Worm (Caenorhabditis elegans) whole organism, late embryonic: ENCODE measurements around the gene dos-3.

ENCODE experiments used
- ama-1 ChIP-seq: fragments of 150-350 bp; optimal IDR thresholded peaks from 2 replicates; lab custom pipeline; 2014
- ceh-45 ChIP-seq: fragments of 200-800 bp; sonication (Bioruptor generic); IDR thresholded peaks from 2 replicates; pipeline ENCODE4 v1.3.6; 2022; ENCODE audit warnings: missing genetic modification reagents, missing genetic modification characterization, missing compliant biosample characterization
- dmd-4 ChIP-seq: sonication (generic microtip); optimal IDR thresholded peaks from 2 replicates; lab custom pipeline; 2016; ENCODE audit warnings: borderline replicate concordance, missing genetic modification characterization, missing compliant biosample characterization
- dve-1 ChIP-seq: sonication (generic microtip); optimal IDR thresholded peaks from 2 replicates; lab custom pipeline; 2017; ENCODE audit warnings: antibody characterized with exemption, mild to moderate bottlenecking, missing genetic modification characterization, missing compliant biosample characterization
- fax-1 ChIP-seq: sonication (generic microtip); optimal IDR thresholded peaks from 2 replicates; lab custom pipeline; 2016; ENCODE audit warnings: missing genotype, missing genetic modification characterization, missing compliant biosample characterization
- fkh-10 ChIP-seq: fragments of 150-350 bp; optimal IDR thresholded peaks from 2 replicates; lab custom pipeline; 2014; ENCODE audit warnings: missing biosample characterization, missing genetic modification reagents, missing genetic modification characterization
- hlh-15 ChIP-seq: sonication (generic microtip); optimal IDR thresholded peaks from 2 replicates; lab custom pipeline; 2016; ENCODE audit warnings: missing genetic modification characterization, missing compliant biosample characterization
- nhr-11 ChIP-seq: fragments of 150-350 bp; optimal IDR thresholded peaks from 2 replicates; lab custom pipeline; 2014; ENCODE audit warnings: missing biosample characterization, missing genetic modification characterization
- pag-3 ChIP-seq: sonication (generic microtip); optimal IDR thresholded peaks from 2 replicates; lab custom pipeline; 2016; ENCODE audit warnings: missing compliant biosample characterization, missing genetic modification characterization, borderline replicate concordance
- unc-86 ChIP-seq: sonication (generic microtip); optimal IDR thresholded peaks from 2 replicates; lab custom pipeline; 2016; ENCODE audit warnings: missing genetic modification characterization, missing compliant biosample characterization

- no peak for TF ChIP-seq dmd-4 (tag; lab: Kevin White, UChicago)
- no peak for TF ChIP-seq fkh-10 (GFP tag; lab: Kevin White, UChicago)
- no peak for TF ChIP-seq unc-86 (tag; lab: Kevin White, UChicago)
- no peak for TF ChIP-seq nhr-11 (tag; lab: Kevin White, UChicago)
- TF ChIP-seq hlh-15 (tag; lab: Kevin White, UChicago), result no peak
- no peak for TF ChIP-seq ceh-45 (GFP tag; lab: Robert Waterston, UW)
- no peak for TF ChIP-seq fax-1 (tag; lab: Kevin White, UChicago)
- no peak for TF ChIP-seq ama-1 (lab: Kevin White, UChicago)
- TF ChIP-seq dve-1 (tag; lab: Kevin White, UChicago), result no peak
- TF ChIP-seq pag-3 (tag; lab: Kevin White, UChicago), result no peak
Measured at ce11 chrIII:883595-883994, 44.2 kb upstream of the dos-3 start.
